Worm (Caenorhabditis elegans) whole organism, L3 larva: ENCODE data around the gene smi-1.

Experiments used
- R02D3.7 ChIP-seq: fragments of 150-350 bp; optimal IDR thresholded peaks from 2 replicates; lab custom pipeline; 2014; ENCODE audit warnings: missing biosample characterization, missing genetic modification characterization
- ZK546.5 ChIP-seq: sonication (generic microtip); optimal IDR thresholded peaks from 2 replicates; lab custom pipeline; 2017; ENCODE audit warnings: missing biosample characterization, missing genetic modification characterization
- aly-2 ChIP-seq: fragments of 150-350 bp; optimal IDR thresholded peaks from 2 replicates; lab custom pipeline; 2014; ENCODE audit warnings: missing biosample characterization, missing genetic modification characterization
- ama-1 ChIP-seq: fragments of 150-350 bp; optimal IDR thresholded peaks from 2 replicates; lab custom pipeline; 2018
- ceh-16 ChIP-seq: sonication (generic microtip); optimal IDR thresholded peaks from 2 replicates; lab custom pipeline; 2017; ENCODE audit warnings: missing biosample characterization, missing genetic modification characterization
- ceh-28 ChIP-seq: fragments of 150-350 bp; optimal IDR thresholded peaks from 2 replicates; lab custom pipeline; 2014; ENCODE audit warnings: missing biosample characterization, missing genetic modification reagents, missing genetic modification characterization
- ceh-82 ChIP-seq: fragments of 150-350 bp; optimal IDR thresholded peaks from 2 replicates; lab custom pipeline; 2014; ENCODE audit warnings: missing biosample characterization, missing genetic modification characterization
- ceh-9 ChIP-seq: sonication (generic microtip); optimal IDR thresholded peaks from 2 replicates; lab custom pipeline; 2018; ENCODE audit warnings: missing biosample characterization, missing genetic modification characterization
- egl-27 ChIP-seq: sonication (generic microtip); optimal IDR thresholded peaks from 4 replicates; lab custom pipeline; 2017; ENCODE audit warnings: missing biosample characterization, missing genetic modification reagents, missing genetic modification characterization
- egl-5 ChIP-seq: fragments of 150-350 bp; optimal IDR thresholded peaks from 2 replicates; lab custom pipeline; 2017; ENCODE audit warnings: missing biosample characterization, missing genetic modification reagents, missing genetic modification characterization, inconsistent platforms
- elt-1 ChIP-seq: fragments of 150-350 bp; optimal IDR thresholded peaks from 2 replicates; lab custom pipeline; 2014; ENCODE audit warnings: missing biosample characterization, missing genetic modification characterization
- elt-2 ChIP-seq: sonication (generic microtip); optimal IDR thresholded peaks from 2 replicates; lab custom pipeline; 2016; ENCODE audit warnings: missing genetic modification reagents, mild to moderate bottlenecking, missing genetic modification characterization, missing compliant biosample characterization
- elt-3 ChIP-seq, 3 experiments: fragments of 150-350 bp in 1 of 3; sonication (generic microtip) in 2 of 3; optimal IDR thresholded peaks; 2 replicates in 2 of 3; 4 replicates in 1 of 3; lab custom pipeline; 2014 to 2017; ENCODE audit warnings: missing biosample characterization in 3 of 3, missing genetic modification characterization in 3 of 3
- eor-1 ChIP-seq, 2 experiments: fragments of 150-350 bp; optimal IDR thresholded peaks; 2 replicates each; lab custom pipeline; 2014 to 2018; ENCODE audit warnings: missing biosample characterization in 2 of 2, missing genetic modification characterization in 2 of 2
- fkh-10 ChIP-seq: sonication (generic microtip); optimal IDR thresholded peaks from 2 replicates; lab custom pipeline; 2017; ENCODE audit warnings: missing biosample characterization, missing genetic modification reagents, missing genetic modification characterization
- fkh-2 ChIP-seq: fragments of 150-350 bp; optimal IDR thresholded peaks from 2 replicates; lab custom pipeline; 2014; ENCODE audit warnings: missing biosample characterization, missing genetic modification reagents, missing genetic modification characterization
- hmg-11 ChIP-seq: sonication (generic microtip); optimal IDR thresholded peaks from 2 replicates; lab custom pipeline; 2016; ENCODE audit warnings: missing genetic modification characterization, missing compliant biosample characterization
- jun-1 ChIP-seq: fragments of 150-350 bp; optimal IDR thresholded peaks from 2 replicates; lab custom pipeline; 2014; ENCODE audit warnings: missing biosample characterization, missing genetic modification reagents, missing genetic modification characterization
- lin-15B ChIP-seq: fragments of 150-350 bp; optimal IDR thresholded peaks from 2 replicates; lab custom pipeline; 2014; ENCODE audit warnings: missing biosample characterization, missing genetic modification characterization
- lin-39 ChIP-seq: fragments of 150-350 bp; optimal IDR thresholded peaks from 2 replicates; lab custom pipeline; 2018; ENCODE audit warnings: missing biosample characterization, missing genetic modification reagents, missing genetic modification characterization
- lsy-12 ChIP-seq: sonication (generic microtip); optimal IDR thresholded peaks from 2 replicates; lab custom pipeline; 2016; ENCODE audit warnings: mild to moderate bottlenecking, missing genetic modification characterization, missing compliant biosample characterization
- nfya-1 ChIP-seq: sonication (generic microtip); optimal IDR thresholded peaks from 2 replicates; lab custom pipeline; 2017; ENCODE audit warnings: missing genetic modification characterization, mild to moderate bottlenecking, missing compliant biosample characterization, antibody characterized with exemption, moderate library complexity; ENCODE audit not compliant: insufficient read depth
- nhr-11 ChIP-seq: fragments of 150-350 bp; optimal IDR thresholded peaks from 2 replicates; lab custom pipeline; 2014; ENCODE audit warnings: missing biosample characterization, missing genetic modification characterization
- nhr-12 ChIP-seq: fragments of 150-350 bp; optimal IDR thresholded peaks from 2 replicates; lab custom pipeline; 2014; ENCODE audit warnings: missing biosample characterization, missing genetic modification characterization
- nhr-23 ChIP-seq: fragments of 150-350 bp; optimal IDR thresholded peaks from 2 replicates; lab custom pipeline; 2014; ENCODE audit warnings: missing biosample characterization, missing genetic modification reagents, missing genetic modification characterization
- nhr-25 ChIP-seq: sonication (generic microtip); optimal IDR thresholded peaks from 2 replicates; lab custom pipeline; 2017; ENCODE audit warnings: missing biosample characterization, missing genetic modification characterization
- nhr-28 ChIP-seq: fragments of 150-350 bp; optimal IDR thresholded peaks from 2 replicates; lab custom pipeline; 2014; ENCODE audit warnings: missing biosample characterization, missing genetic modification characterization
- nhr-43 ChIP-seq: sonication (generic microtip); optimal IDR thresholded peaks from 2 replicates; lab custom pipeline; 2016; ENCODE audit warnings: mild to moderate bottlenecking, missing genetic modification characterization, missing compliant biosample characterization; ENCODE audit not compliant: poor library complexity, severe bottlenecking
- nhr-67 ChIP-seq: fragments of 150-350 bp; optimal IDR thresholded peaks from 2 replicates; lab custom pipeline; 2014; ENCODE audit warnings: missing biosample characterization, missing genetic modification characterization
- nhr-76 ChIP-seq: fragments of 150-350 bp; sonication (generic microtip); optimal IDR thresholded peaks from 5 replicates; lab custom pipeline; 2014; ENCODE audit warnings: missing biosample characterization, missing genetic modification characterization
- nhr-77 ChIP-seq: fragments of 150-350 bp; optimal IDR thresholded peaks from 2 replicates; lab custom pipeline; 2014; ENCODE audit warnings: missing biosample characterization, missing genetic modification characterization
- pha-4 ChIP-seq: fragments of 150-350 bp; optimal IDR thresholded peaks from 2 replicates; lab custom pipeline; 2014; ENCODE audit warnings: missing biosample characterization, missing genetic modification reagents, missing genetic modification characterization
- pqm-1 ChIP-seq: fragments of 150-350 bp; optimal IDR thresholded peaks from 2 replicates; lab custom pipeline; 2017; ENCODE audit warnings: missing biosample characterization, missing genetic modification characterization, inconsistent platforms
- sea-2 ChIP-seq: fragments of 150-350 bp; sonication (generic microtip); optimal IDR thresholded peaks from 4 replicates; lab custom pipeline; 2014; ENCODE audit warnings: missing biosample characterization, missing genetic modification reagents, missing genetic modification characterization
- skn-1 ChIP-seq: fragments of 150-350 bp; optimal IDR thresholded peaks from 2 replicates; lab custom pipeline; 2014; ENCODE audit warnings: missing biosample characterization, missing genetic modification characterization
- tbx-2 ChIP-seq: sonication (generic microtip); optimal IDR thresholded peaks from 2 replicates; lab custom pipeline; 2016; ENCODE audit warnings: mild to moderate bottlenecking, missing genetic modification characterization, missing compliant biosample characterization
- unc-39 ChIP-seq: sonication (generic microtip); optimal IDR thresholded peaks from 4 replicates; lab custom pipeline; 2017; ENCODE audit warnings: missing biosample characterization, missing genetic modification characterization
- unc-62 ChIP-seq: fragments of 150-350 bp; sonication (generic microtip); optimal IDR thresholded peaks from 4 replicates; lab custom pipeline; 2014; ENCODE audit warnings: missing biosample characterization, missing genetic modification reagents, missing genetic modification characterization
- ztf-11 ChIP-seq: fragments of 150-350 bp; optimal IDR thresholded peaks from 2 replicates; lab custom pipeline; 2014; ENCODE audit warnings: missing biosample characterization, missing genetic modification characterization
- ztf-4 ChIP-seq: fragments of 150-350 bp; optimal IDR thresholded peaks from 2 replicates; lab custom pipeline; 2014; ENCODE audit warnings: missing biosample characterization, missing genetic modification characterization

The smi-1 gene

DNA sequence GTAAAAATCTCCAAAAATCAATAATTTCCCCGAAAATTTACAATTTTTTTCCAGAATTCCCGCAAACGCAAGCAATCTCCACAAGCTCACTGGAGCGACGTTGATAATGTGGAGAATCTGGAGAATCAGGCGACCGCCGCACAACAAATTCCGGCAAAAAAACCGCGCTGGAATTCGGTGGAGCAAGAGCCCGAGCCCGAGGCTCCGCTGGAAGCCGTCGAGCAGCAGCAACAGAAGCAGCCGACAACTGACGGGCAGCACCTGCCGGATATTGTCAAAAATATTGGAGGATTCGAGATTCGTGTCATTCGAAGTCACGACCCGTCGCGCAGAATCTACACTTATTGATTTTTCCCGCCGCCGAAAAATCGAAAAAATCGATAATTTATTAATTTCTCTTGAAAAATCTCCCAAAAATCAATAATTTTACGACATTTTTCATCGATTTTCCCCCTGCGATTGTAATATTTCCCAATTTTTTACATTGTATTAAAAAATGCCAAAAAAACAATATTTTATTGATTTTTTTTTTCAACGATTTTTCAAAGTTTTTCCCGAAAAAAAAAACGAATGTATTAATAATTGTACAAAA, 25.9 kb upstream of the smi-1 start:
- TF ChIP-seq nhr-23 (tag; lab: Kevin White, UChicago) = no peak
- no peak for TF ChIP-seq nfya-1
- TF ChIP-seq nhr-28 (tag; lab: Kevin White, UChicago) = no peak
- TF ChIP-seq tbx-2 = no peak
- TF ChIP-seq ceh-28 (tag; lab: Kevin White, UChicago) = peak; percentile 68

- TF ChIP-seq nhr-25 (tag; lab: Kevin White, UChicago) (peak; percentile 89), nhr-23 (tag; lab: Kevin White, UChicago) (no peak), hmg-11 (tag; lab: Kevin White, UChicago) (peak; percentile 12)
Observed at ce11 chrIII:1853944-1854343, 24.2 kb upstream of the smi-1 start.

DNA sequence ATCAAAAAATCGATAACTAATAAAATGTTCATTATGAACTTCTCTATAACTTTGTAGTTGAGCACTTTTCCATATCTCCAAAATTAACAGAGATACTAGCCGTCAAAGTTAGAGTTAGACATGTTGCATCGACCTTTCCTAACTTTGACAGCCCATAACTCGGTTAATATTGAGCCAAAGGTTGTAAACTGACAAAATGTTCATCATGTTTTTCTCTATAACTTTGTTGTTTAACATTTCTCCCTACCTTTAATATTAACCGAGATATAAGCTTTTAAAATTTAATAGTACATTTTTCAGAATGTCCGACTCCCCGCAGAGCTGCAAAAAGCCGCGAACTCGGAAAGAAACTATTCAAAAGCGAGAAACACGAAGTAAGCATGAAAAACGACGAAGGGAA, 23.1 kb upstream of the smi-1 start, which contains the start of gene hlh-33:
Gene hlh-33, plus strand, starts transcription at position 301 of the 400 bp plus-strand sequence.
- no peak for TF ChIP-seq ceh-16

DNA sequence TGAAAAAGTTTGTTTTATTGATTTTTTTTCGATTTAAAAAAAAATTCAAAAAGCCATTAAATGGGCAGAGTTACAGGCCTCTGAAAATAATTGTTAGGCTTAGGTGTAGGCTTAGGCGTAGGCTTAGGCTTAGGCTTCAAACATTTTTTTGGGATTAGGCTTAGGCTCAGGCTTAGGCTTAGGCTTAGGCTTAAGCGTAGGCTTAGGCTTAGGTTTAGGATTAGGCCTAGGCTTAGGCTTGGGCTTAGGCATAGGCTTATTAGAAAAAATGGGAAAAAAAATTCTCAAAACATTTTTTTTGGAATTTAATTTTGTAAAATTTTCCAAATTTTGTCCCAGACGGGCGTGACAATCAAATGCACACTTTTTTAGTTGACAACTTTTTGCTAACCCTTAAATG, 22.0 kb upstream of the smi-1 start:
- no peak for TF ChIP-seq nhr-23 (tag; lab: Kevin White, UChicago)
- TF ChIP-seq lin-15B = no peak
- no peak for TF ChIP-seq nhr-43 (tag; lab: Kevin White, UChicago)
- TF ChIP-seq pha-4 (tag; lab: Kevin White, UChicago) = no peak
- TF ChIP-seq fkh-2 (tag; lab: Kevin White, UChicago) = no peak
- TF ChIP-seq nhr-77 (tag; lab: Kevin White, UChicago) = no peak
- no peak for TF ChIP-seq ceh-9 (tag; lab: Kevin White, UChicago)
- TF ChIP-seq ceh-82 (tag; lab: Kevin White, UChicago) = no peak
- TF ChIP-seq nhr-76 = no peak
- TF ChIP-seq ztf-11 (tag; lab: Kevin White, UChicago) = no peak
- no peak for TF ChIP-seq sea-2 (GFP tag; lab: Kevin White, UChicago)
- TF ChIP-seq hmg-11 (tag; lab: Kevin White, UChicago) = no peak
- TF ChIP-seq nhr-12 = no peak
- no peak for TF ChIP-seq elt-3 (tag; optimal IDR thresholded peaks at IDR 0.05; lab: Kevin White, UChicago)
- no peak for TF ChIP-seq fkh-10 (GFP tag; lab: Kevin White, UChicago)
- no peak for TF ChIP-seq R02D3.7 (tag; lab: Kevin White, UChicago)
- no peak for TF ChIP-seq nfya-1
- TF ChIP-seq egl-5 (tag; lab: Kevin White, UChicago) = no peak
- TF ChIP-seq, all 47 proteins: peak for 0

- TF ChIP-seq nhr-77 (tag; lab: Kevin White, UChicago) (no peak), hmg-11 (tag; lab: Kevin White, UChicago) (no peak), lsy-12 (tag; lab: Kevin White, UChicago) (no peak)
- TF ChIP-seq, all 47 proteins: peak for 0
Observed at ce11 chrIII:1856679-1857078, 21.5 kb upstream of the smi-1 start.

DNA sequence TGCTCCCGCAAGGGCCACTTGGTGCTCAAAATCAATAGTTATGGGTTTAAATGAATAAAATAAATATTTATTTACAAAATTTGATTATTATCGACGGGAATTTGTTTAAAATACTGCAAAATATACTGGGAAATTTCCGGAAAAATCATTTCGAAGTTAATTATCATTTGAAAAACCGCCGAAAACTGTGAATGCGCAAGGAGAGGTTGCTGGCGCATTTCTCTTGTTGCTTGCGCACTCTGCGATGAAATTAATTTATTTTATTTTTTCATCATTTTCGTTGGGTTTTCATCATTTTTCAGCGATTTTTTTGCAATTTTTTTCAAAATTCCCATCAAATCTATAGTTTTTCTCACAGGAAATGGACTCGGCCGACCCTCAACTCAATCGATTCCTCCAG, 18.6 kb upstream of the smi-1 start, which contains the start of gene ddp-1:
Gene ddp-1, plus strand, starts transcription at position 357 of the 400 bp plus-strand sequence.
- TF ChIP-seq nhr-25 (tag; lab: Kevin White, UChicago) (peak; percentile 76), pha-4 (tag; lab: Kevin White, UChicago) (peak; percentile 98), elt-3 (tag; optimal IDR thresholded peaks at IDR 0.05; lab: Kevin White, UChicago) (no peak), elt-2 (tag; lab: Kevin White, UChicago) (peak; percentile 66), pqm-1 (tag; lab: Kevin White, UChicago) (peak; percentile 41), nhr-77 (tag; lab: Kevin White, UChicago) (peak; percentile 78), ceh-9 (tag; lab: Kevin White, UChicago) (no peak), nhr-12 (no peak), nfya-1 (peak; percentile 94), R02D3.7 (tag; lab: Kevin White, UChicago) (peak; percentile 85), lin-39 (peak; percentile 73), skn-1 (peak; percentile 72), egl-27 (tag; lab: Kevin White, UChicago) (peak; percentile 69), elt-1 (tag; lab: Kevin White, UChicago) (peak; percentile 38), aly-2 (tag; lab: Kevin White, UChicago) (peak; percentile 70), nhr-11 (tag; lab: Kevin White, UChicago) (peak; percentile 50), ztf-11 (tag; lab: Kevin White, UChicago) (no peak), unc-39 (tag; lab: Kevin White, UChicago) (no peak), nhr-23 (tag; lab: Kevin White, UChicago) (peak; percentile 98), ceh-28 (tag; lab: Kevin White, UChicago) (peak; percentile 82), egl-5 (tag; lab: Kevin White, UChicago) (peak; percentile 89), ztf-4 (peak; percentile 64), ama-1 (lab: Kevin White, UChicago) (peak; percentile 82), unc-62 (GFP tag; lab: Kevin White, UChicago) (peak; percentile 54), nhr-76 (no peak), fkh-10 (GFP tag; lab: Kevin White, UChicago) (peak; percentile 94), ZK546.5 (peak; percentile 64), nhr-67 (tag; lab: Kevin White, UChicago) (no peak), jun-1 (peak; percentile 88), lsy-12 (tag; lab: Kevin White, UChicago) (peak; percentile 93), eor-1 (tag; optimal IDR thresholded peaks at IDR 0.05; lab: Kevin White, UChicago) (peak in 1 of 2 experiments; percentile 56)
